Worm (Caenorhabditis elegans): ENCODE measurements around the gene prmt-6.

DNA sequence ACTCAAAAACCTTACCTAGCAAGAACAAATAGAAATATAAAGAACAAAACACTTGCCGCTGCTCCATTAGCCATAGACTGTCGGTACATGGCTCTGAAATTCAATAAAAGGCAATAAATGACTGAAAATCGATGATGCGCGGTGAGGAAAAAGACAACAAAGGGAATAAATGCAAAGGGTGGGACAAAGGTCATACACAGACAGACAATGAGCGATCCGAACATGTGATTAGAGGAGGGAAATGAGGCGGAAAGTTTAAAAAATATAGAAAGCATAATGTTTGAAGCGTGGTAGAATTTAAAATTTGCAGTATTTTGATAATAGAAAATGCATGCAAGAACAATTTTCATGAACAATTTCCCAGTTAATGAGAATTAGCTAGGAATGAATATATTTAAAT lies 9.8 kb downstream of the prmt-6 start, which contains the start of gene C54E4.12:
- TF ChIP-seq hlh-30 (tag; optimal IDR thresholded peaks at IDR 0.05; ENCODE audit: insufficient read depth): peak; percentile 34
- no peak for TF ChIP-seq unc-86 (tag; optimal IDR thresholded peaks at IDR 0.05)
- no peak for TF ChIP-seq fax-1 (tag; optimal IDR thresholded peaks at IDR 0.05)
- no peak for TF ChIP-seq pha-4 (tag; optimal IDR thresholded peaks at IDR 0.05)
- no peak for TF ChIP-seq ama-1 (optimal IDR thresholded peaks at IDR 0.05)

Data from whole organism, late embryonic.